Fruit fly (Drosophila melanogaster): ENCODE measurements around the gene CG32845.

Gene CG32845

dm6 chr3L:319145-320009, 46.2 kb upstream of the CG32845 start, which contains the start of gene fwd (continued):
- peak; percentile 83 for TF ChIP-seq svp (GFP tag)
- TF ChIP-seq Eip78C (GFP tag), result peak; percentile 46
- TF ChIP-seq CG1621 (tag; optimal IDR thresholded peaks at IDR 0.05), result peak; percentile 20
- TF ChIP-seq CG6163 (GFP tag; IDR thresholded peaks at IDR 0.05), result peak; percentile 30; the same call in 1 of the 3 replicates
- no peak for TF ChIP-seq Smox (GFP tag; optimal IDR thresholded peaks at IDR 0.05)
- peak; percentile 36 for TF ChIP-seq CG9139 (GFP tag; optimal IDR thresholded peaks at IDR 0.05)
- no peak for TF ChIP-seq CG8319 (GFP tag; optimal IDR thresholded peaks at IDR 0.05)
- TF ChIP-seq topi (GFP tag; optimal IDR thresholded peaks at IDR 0.05), result no peak
- TF ChIP-seq Sox14 (GFP tag; optimal IDR thresholded peaks at IDR 0.05), result peak; percentile 61

- no peak for TF ChIP-seq CG34406 (GFP tag; optimal IDR thresholded peaks at IDR 0.05)
- no peak for TF ChIP-seq CG11902 (GFP tag; optimal IDR thresholded peaks at IDR 0.05)
- TF ChIP-seq dac (GFP tag; optimal IDR thresholded peaks at IDR 0.05), result no peak
- TF ChIP-seq CG11762 (GFP tag; optimal IDR thresholded peaks at IDR 0.05; ENCODE audit: insufficient read depth), result no peak
Observed at dm6 chr3L:316784-317183, 43.6 kb upstream of the CG32845 start, which contains the start of gene ddbt. Gene ddbt (plus strand): TSS chr3L:317084.

dm6 chr3L:315140-315539, 41.9 kb upstream of the CG32845 start:
- no peak for TF ChIP-seq Sox102F (GFP tag; optimal IDR thresholded peaks at IDR 0.05)
- TF ChIP-seq CG1621 (tag; optimal IDR thresholded peaks at IDR 0.05), result peak; percentile 64

dm6 chr3L:312323-312722, 39.1 kb upstream of the CG32845 start:
- TF ChIP-seq eg (GFP tag; IDR thresholded peaks at IDR 0.05) (no peak), Hr4 (GFP tag; optimal IDR thresholded peaks at IDR 0.05) (no peak), Ets21C (GFP tag; optimal IDR thresholded peaks at IDR 0.05) (no peak), acj6 (GFP tag; optimal IDR thresholded peaks at IDR 0.05) (no peak)

dm6 chr3L:311607-312006, 38.4 kb upstream of the CG32845 start:
- peak; percentile 84 for TF ChIP-seq svp (GFP tag)
- no peak for TF ChIP-seq Hr4 (GFP tag; optimal IDR thresholded peaks at IDR 0.05)
- TF ChIP-seq cyc (GFP tag; optimal IDR thresholded peaks at IDR 0.05), result no peak
- TF ChIP-seq CG34406 (GFP tag; optimal IDR thresholded peaks at IDR 0.05), result no peak
- peak; percentile 95 for TF ChIP-seq vri (GFP tag; optimal IDR thresholded peaks at IDR 0.05)

- TF ChIP-seq svp (GFP tag), result peak; percentile 71
- no peak for TF ChIP-seq Hr39 (GFP tag; optimal IDR thresholded peaks at IDR 0.05)
Observed at dm6 chr3L:299952-300605, 26.9 kb upstream of the CG32845 start.

dm6 chr3L:298459-298858, 25.3 kb upstream of the CG32845 start:
- TF ChIP-seq Hr4 (GFP tag; optimal IDR thresholded peaks at IDR 0.05), result no peak
- no peak for TF ChIP-seq dsx (GFP tag; optimal IDR thresholded peaks at IDR 0.05; ENCODE audit: poor library complexity, severe bottlenecking)

- TF ChIP-seq fkh (GFP tag; optimal IDR thresholded peaks at IDR 0.05), result no peak
- TF ChIP-seq ss (GFP tag; optimal IDR thresholded peaks at IDR 0.05), result peak in 1 of 2 experiments; percentile 6
- TF ChIP-seq Ets96B (tag; optimal IDR thresholded peaks at IDR 0.05), result no peak
Observed at dm6 chr3L:297240-297639, 24.0 kb upstream of the CG32845 start.

Measured in whole organism, prepupa.